Fruit fly (Drosophila melanogaster): Measurements from ENCODE around the gene CtsK1.

CtsK1 gene

DNA sequence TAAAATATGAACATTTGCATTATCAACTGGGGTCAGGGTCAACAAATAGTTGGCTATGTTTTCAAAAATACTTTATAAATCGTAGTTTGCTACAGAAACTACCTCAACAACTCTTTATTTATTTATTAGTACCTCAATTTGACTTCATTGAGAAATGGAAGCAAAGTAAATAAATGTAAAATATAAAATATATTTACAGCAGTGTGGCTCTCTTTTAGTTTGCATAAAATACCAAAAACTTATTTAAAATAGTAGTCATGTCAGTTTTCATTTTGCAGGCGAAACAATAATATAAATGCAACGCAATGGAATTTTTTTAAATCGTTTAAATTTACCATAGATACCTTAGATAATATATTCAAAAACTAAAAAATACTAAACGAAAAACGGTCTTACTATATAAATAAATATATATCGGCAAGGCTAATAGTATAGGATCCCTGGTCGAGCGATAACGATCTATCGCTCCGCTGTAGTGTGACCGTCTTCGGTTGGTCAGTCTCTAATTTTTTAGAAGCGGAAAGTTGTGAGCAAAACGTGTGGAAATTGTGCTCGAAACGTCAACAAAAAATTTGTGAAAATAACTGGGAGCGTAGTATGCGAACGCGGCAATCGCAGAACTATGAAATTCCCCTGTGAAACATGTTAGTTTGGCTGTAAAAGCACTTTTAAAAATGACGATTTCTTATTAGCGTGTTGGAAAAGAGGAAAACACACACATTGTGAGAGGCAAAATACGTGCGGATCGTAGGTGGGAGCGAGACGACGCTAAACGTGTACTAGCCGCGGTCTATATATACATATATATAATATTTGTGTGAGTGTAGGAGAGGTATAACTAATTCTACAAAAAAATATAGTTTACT lies 7.9 kb downstream of the CtsK1 start, which contains the start of the genes Nprl3 and upSET (continued):
- no peak for TF ChIP-seq dpn (GFP tag; optimal IDR thresholded peaks at IDR 0.05)
- TF ChIP-seq cato (GFP tag; optimal IDR thresholded peaks at IDR 0.05; ENCODE audit: borderline replicate concordance), result no peak
- TF ChIP-seq CG7786 (GFP tag; optimal IDR thresholded peaks at IDR 0.05), result no peak
- TF ChIP-seq Doc3 (GFP tag; IDR thresholded peaks at IDR 0.05; ENCODE audit: partially characterized antibody), result peak; percentile 80
- no peak for TF ChIP-seq nerfin-1 (tag; optimal IDR thresholded peaks at IDR 0.05)
- no peak for TF ChIP-seq CG13424 (tag; optimal IDR thresholded peaks at IDR 0.05)
- TF ChIP-seq Camta (GFP tag; optimal IDR thresholded peaks at IDR 0.05), result no peak
- TF ChIP-seq tgo (GFP tag; IDR thresholded peaks at IDR 0.05), result no peak
- TF ChIP-seq CG11723 (GFP tag; optimal IDR thresholded peaks at IDR 0.05), result no peak
- no peak for TF ChIP-seq crc (GFP tag; optimal IDR thresholded peaks at IDR 0.05)
- no peak for TF ChIP-seq tx (GFP tag; optimal IDR thresholded peaks at IDR 0.05)
- TF ChIP-seq CG6272 (GFP tag; IDR thresholded peaks at IDR 0.05), result no peak
- no peak for TF ChIP-seq bsh (GFP tag; optimal IDR thresholded peaks at IDR 0.05)
- peak; percentile 40 for TF ChIP-seq nom (GFP tag; optimal IDR thresholded peaks at IDR 0.05)
- no peak for TF ChIP-seq Eip74EF (GFP tag; optimal IDR thresholded peaks at IDR 0.05)
- no peak for TF ChIP-seq CkIIα-i1 (GFP tag; IDR thresholded peaks at IDR 0.05)
- peak; percentile 68 for TF ChIP-seq Dref (GFP tag; IDR thresholded peaks at IDR 0.05)
- no peak for TF ChIP-seq NC2α (GFP tag; optimal IDR thresholded peaks at IDR 0.05)
- TF ChIP-seq chm (GFP tag; IDR thresholded peaks at IDR 0.05), result no peak; the same call in 1 of the 2 replicates
- TF ChIP-seq Xbp1 (GFP tag; optimal IDR thresholded peaks at IDR 0.05), result no peak
- peak; percentile 86 for TF ChIP-seq sna (GFP tag; IDR thresholded peaks at IDR 0.05; ENCODE audit: partially characterized antibody)
- TF ChIP-seq hbn (GFP tag; IDR thresholded peaks at IDR 0.05; ENCODE audit: partially characterized antibody), result peak; percentile 80
- TF ChIP-seq B-H1 (GFP tag; IDR thresholded peaks at IDR 0.05), result no peak
- no peak for TF ChIP-seq her (GFP tag; optimal IDR thresholded peaks at IDR 0.05)
- no peak for TF ChIP-seq CG10959 (GFP tag; IDR thresholded peaks at IDR 0.05)
- TF ChIP-seq CG11695 (GFP tag; IDR thresholded peaks at IDR 0.05), result no peak
- TF ChIP-seq Mrtf (GFP tag; IDR thresholded peaks at IDR 0.05), result no peak
- peak; percentile 70 for TF ChIP-seq CG15514 (GFP tag; optimal IDR thresholded peaks at IDR 0.05)
- TF ChIP-seq ftz-f1 (GFP tag; optimal IDR thresholded peaks at IDR 0.05), result no peak
- no peak for TF ChIP-seq ssp (GFP tag; IDR thresholded peaks at IDR 0.05)
- TF ChIP-seq Atf6 (GFP tag; IDR thresholded peaks at IDR 0.05), result no peak
- no peak for TF ChIP-seq Adf1 (GFP tag; IDR thresholded peaks at IDR 0.05)
- TF ChIP-seq gt (GFP tag; IDR thresholded peaks at IDR 0.05), result no peak
- no peak for TF ChIP-seq GATAe (GFP tag; conservative IDR thresholded peaks at IDR 0.05)
- TF ChIP-seq CG6813 (GFP tag; optimal IDR thresholded peaks at IDR 0.05), result no peak
- no peak for TF ChIP-seq Usf (GFP tag; optimal IDR thresholded peaks at IDR 0.05)
- TF ChIP-seq ci (GFP tag; IDR thresholded peaks at IDR 0.05), result no peak; the same call in 2 of the 3 replicates
- TF ChIP-seq Kr (GFP tag; optimal IDR thresholded peaks at IDR 0.05), result no peak
- no peak for TF ChIP-seq run (tag; optimal IDR thresholded peaks at IDR 0.05)
- peak; percentile 81 for TF ChIP-seq CG34224 (GFP tag; IDR thresholded peaks at IDR 0.05; ENCODE audit: partially characterized antibody)
- no peak for TF ChIP-seq croc (GFP tag; conservative IDR thresholded peaks at IDR 0.05)
- no peak for TF ChIP-seq lola (GFP tag; optimal IDR thresholded peaks at IDR 0.05)
- no peak for TF ChIP-seq pfk (GFP tag; optimal IDR thresholded peaks at IDR 0.05)
- no peak for TF ChIP-seq Deaf1 (tag; optimal IDR thresholded peaks at IDR 0.05)
- no peak for TF ChIP-seq Lpt (GFP tag; optimal IDR thresholded peaks at IDR 0.05)
- TF ChIP-seq ewg (GFP tag; optimal IDR thresholded peaks at IDR 0.05), result no peak
- TF ChIP-seq CG1529 (GFP tag; optimal IDR thresholded peaks at IDR 0.05), result no peak
- TF ChIP-seq da (GFP tag; optimal IDR thresholded peaks at IDR 0.05), result no peak

Measured in whole organism, embryonic.